Worm (Caenorhabditis elegans): ENCODE measurements around the gene srg-24.

Gene srg-24

ce11 chrII:3065086-3065485 is 35.4 kb downstream of the srg-24 start:
- TF ChIP-seq K11D2.4 (GFP tag; IDR thresholded peaks at IDR 0.05) (no peak), Y53G8AR.9 (GFP tag; conservative IDR thresholded peaks at IDR 0.05) (no peak), akir-1 (GFP tag; optimal IDR thresholded peaks at IDR 0.05) (no peak), ccch-3 (GFP tag; optimal IDR thresholded peaks at IDR 0.05) (no peak), pha-4 (tag; optimal IDR thresholded peaks at IDR 0.05) (no peak), F33H1.4 (GFP tag; IDR thresholded peaks at IDR 0.05) (no peak), dpff-1 (tag; optimal IDR thresholded peaks at IDR 0.05) (no peak), xnd-1 (tag; optimal IDR thresholded peaks at IDR 0.05) (no peak), ets-4 (GFP tag; optimal IDR thresholded peaks at IDR 0.05) (no peak), B0261.1 (tag; optimal IDR thresholded peaks at IDR 0.05) (no peak)

ce11 chrII:3064631-3065030 is 35.8 kb downstream of the srg-24 start:
- no peak for TF ChIP-seq attf-5 (GFP tag; optimal IDR thresholded peaks at IDR 0.05)
- TF ChIP-seq F23B12.7 (tag; optimal IDR thresholded peaks at IDR 0.05; ENCODE audit: insufficient read depth), result no peak
- TF ChIP-seq unc-62 (GFP tag; optimal IDR thresholded peaks at IDR 0.05), result no peak

- TF ChIP-seq athp-1 (tag; optimal IDR thresholded peaks at IDR 0.05), result no peak
- TF ChIP-seq sdz-38 (tag; optimal IDR thresholded peaks at IDR 0.05), result no peak
- no peak for TF ChIP-seq ceh-91 (GFP tag; IDR thresholded peaks at IDR 0.05)
- no peak for TF ChIP-seq madf-10 (tag; optimal IDR thresholded peaks at IDR 0.05)
- no peak for TF ChIP-seq bed-2 (GFP tag; IDR thresholded peaks at IDR 0.05)
- no peak for TF ChIP-seq C17E4.6 (GFP tag; IDR thresholded peaks at IDR 0.05)
- no peak for TF ChIP-seq madf-6 (GFP tag; IDR thresholded peaks at IDR 0.05)
- no peak for TF ChIP-seq him-1 (tag; optimal IDR thresholded peaks at IDR 0.05)
- TF ChIP-seq Y67H2A.10 (GFP tag; conservative IDR thresholded peaks at IDR 0.05), result no peak
These were observed 36.5 kb downstream of the srg-24 start for ce11 chrII:3063984-3064383.

ce11 chrII:3063366-3063765 is 37.1 kb downstream of the srg-24 start:
- no peak for TF ChIP-seq sptf-2 (GFP tag; optimal IDR thresholded peaks at IDR 0.05)
- no peak for TF ChIP-seq rec-8 (tag; optimal IDR thresholded peaks at IDR 0.05)
- TF ChIP-seq ets-4 (GFP tag; optimal IDR thresholded peaks at IDR 0.05), result no peak
- no peak for TF ChIP-seq F39B2.1 (GFP tag; IDR thresholded peaks at IDR 0.05)
- no peak for TF ChIP-seq T26A5.8 (tag; optimal IDR thresholded peaks at IDR 0.05)
- no peak for TF ChIP-seq dpff-1 (tag; optimal IDR thresholded peaks at IDR 0.05)
- no peak for TF ChIP-seq F57A8.1 (GFP tag; optimal IDR thresholded peaks at IDR 0.05)
- TF ChIP-seq egl-18 (GFP tag; IDR thresholded peaks at IDR 0.05), result no peak
- no peak for TF ChIP-seq F10E7.11 (tag; optimal IDR thresholded peaks at IDR 0.05)
- no peak for TF ChIP-seq rpc-1 (optimal IDR thresholded peaks at IDR 0.05)
- no peak for TF ChIP-seq rpc-1 (tag; optimal IDR thresholded peaks at IDR 0.05)
- TF ChIP-seq die-1 (tag; optimal IDR thresholded peaks at IDR 0.05), result no peak
- no peak for TF ChIP-seq bed-1 (GFP tag; IDR thresholded peaks at IDR 0.05)
- no peak for TF ChIP-seq nhr-80 (tag; optimal IDR thresholded peaks at IDR 0.05)
- TF ChIP-seq lin-35 (GFP tag; optimal IDR thresholded peaks at IDR 0.05), result no peak

DNA sequence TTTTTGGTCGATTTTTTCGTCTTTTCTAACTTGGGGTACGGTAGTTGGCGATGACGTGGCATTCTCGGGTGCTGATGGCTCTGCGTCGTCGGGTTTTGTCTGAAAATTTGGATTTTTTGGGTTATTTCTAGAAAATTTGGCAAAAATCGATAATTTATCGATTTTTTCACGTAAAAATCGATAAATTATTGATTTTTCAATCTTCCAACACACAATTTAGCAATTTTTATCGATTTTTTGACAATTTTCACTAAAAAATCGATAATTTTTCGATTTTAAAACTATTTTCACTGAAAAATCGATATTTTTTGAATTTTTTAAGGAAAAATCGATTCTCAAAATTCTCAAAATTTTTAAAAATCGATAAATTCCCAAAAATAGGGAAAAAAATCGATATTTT is 37.6 kb downstream of the srg-24 start:
- TF ChIP-seq F22D6.2 (tag; optimal IDR thresholded peaks at IDR 0.05), result no peak
- no peak for TF ChIP-seq fkh-3 (tag; optimal IDR thresholded peaks at IDR 0.05)
- TF ChIP-seq dox-1 (GFP tag; IDR thresholded peaks at IDR 0.05), result no peak
- no peak for TF ChIP-seq C06A6.2 (GFP tag; conservative IDR thresholded peaks at IDR 0.05)
- TF ChIP-seq snpc-3.4 (tag; optimal IDR thresholded peaks at IDR 0.05), result no peak
- no peak for TF ChIP-seq madf-10 (tag; optimal IDR thresholded peaks at IDR 0.05)
- no peak for TF ChIP-seq die-1 (tag; optimal IDR thresholded peaks at IDR 0.05)
- TF ChIP-seq ceh-91 (GFP tag; IDR thresholded peaks at IDR 0.05), result no peak
- no peak for TF ChIP-seq tbx-9 (tag; optimal IDR thresholded peaks at IDR 0.05; ENCODE audit: borderline replicate concordance)
- no peak for TF ChIP-seq ztf-26 (tag; optimal IDR thresholded peaks at IDR 0.05)
- TF ChIP-seq ekl-4 (GFP tag; IDR thresholded peaks at IDR 0.05), result no peak
- no peak for TF ChIP-seq tbp1 (GFP tag; optimal IDR thresholded peaks at IDR 0.05)
- no peak for TF ChIP-seq F39B2.1 (GFP tag; IDR thresholded peaks at IDR 0.05)
- TF ChIP-seq sea-2 (GFP tag; IDR thresholded peaks at IDR 0.05), result no peak
- TF ChIP-seq F37B4.10 (GFP tag; IDR thresholded peaks at IDR 0.05), result no peak
- TF ChIP-seq rec-8 (tag; optimal IDR thresholded peaks at IDR 0.05), result no peak

Data from whole organism, young adult.